Worm (Caenorhabditis elegans) whole organism, L4/young adult: ENCODE measurements around the gene F22E5.7.

ENCODE experiments used
- W03F9.2 ChIP-seq: fragments of 150-350 bp; optimal IDR thresholded peaks from 2 replicates; lab custom pipeline; 2014; ENCODE audit warnings: missing biosample characterization, missing genetic modification characterization
- dao-5 ChIP-seq: sonication (generic microtip); optimal IDR thresholded peaks from 2 replicates; lab custom pipeline; 2016; ENCODE audit warnings: missing genotype, missing genetic modification characterization, moderate library complexity, missing compliant biosample characterization
- him-1 ChIP-seq: sonication (generic microtip); optimal IDR thresholded peaks from 2 replicates; lab custom pipeline; 2016; ENCODE audit warnings: missing genotype, missing genetic modification reagents, missing genetic modification characterization, missing compliant biosample characterization

DNA sequence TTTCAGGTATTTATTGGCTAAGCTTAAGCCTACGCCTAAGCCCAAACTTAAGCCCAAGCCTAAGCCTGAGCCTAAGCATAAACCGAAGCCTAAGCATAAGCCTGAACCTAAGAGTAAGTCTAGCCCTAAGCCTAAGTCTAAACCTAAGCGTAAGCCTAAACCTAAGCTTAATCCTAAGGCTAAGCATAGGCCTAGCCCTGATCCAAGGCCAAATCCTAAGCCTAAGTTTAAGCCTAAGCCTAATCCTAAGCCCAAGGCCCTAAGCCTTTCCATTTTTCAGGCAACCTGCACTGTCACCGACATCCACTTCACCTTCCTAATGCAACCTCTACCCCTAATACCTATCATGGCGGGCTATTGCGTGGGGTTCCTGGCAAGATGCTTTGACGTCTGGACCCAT is 30.9 kb upstream of the F22E5.7 start:
- TF ChIP-seq W03F9.2 = no peak
- TF ChIP-seq dao-5 = no peak
- no peak for TF ChIP-seq him-1
